Fruit fly (Drosophila melanogaster): ENCODE measurements around the gene CG5961.
A peak's percentile ranks its signal among the peaks of the same experiment; 100 is the strongest.

The CG5961 gene

dm6 chr3R:12448889-12449314, 11.2 kb downstream of the CG5961 start, which contains the start of gene CG18549 (continued):
- TF ChIP-seq Sry-β (GFP tag; optimal IDR thresholded peaks at IDR 0.05) (peak; percentile 83), tap (tag; optimal IDR thresholded peaks at IDR 0.05) (peak; percentile 100), zf30C (GFP tag; optimal IDR thresholded peaks at IDR 0.05) (peak; percentile 65), odd (GFP tag; optimal IDR thresholded peaks at IDR 0.05) (peak; percentile 100), CG7357 (GFP tag; IDR thresholded peaks at IDR 0.05) (peak; percentile 99), CG17359 (tag; optimal IDR thresholded peaks at IDR 0.05) (peak; percentile 100), Rx (GFP tag; IDR thresholded peaks at IDR 0.05) (peak; percentile 99), CG13894 (tag; optimal IDR thresholded peaks at IDR 0.05) (peak; percentile 99), maf-S (GFP tag; optimal IDR thresholded peaks at IDR 0.05) (peak; percentile 99), hkb (optimal IDR thresholded peaks at IDR 0.05) (no peak), hkb (GFP tag; IDR thresholded peaks at IDR 0.05) (peak; percentile 100), Lpt (GFP tag; optimal IDR thresholded peaks at IDR 0.05) (no peak), danr (GFP tag; IDR thresholded peaks at IDR 0.05) (peak; percentile 100), CG12391 (tag; optimal IDR thresholded peaks at IDR 0.05) (peak; percentile 100), HLH54F (GFP tag; optimal IDR thresholded peaks at IDR 0.05) (peak; percentile 99), vfl (GFP tag; optimal IDR thresholded peaks at IDR 0.05) (peak; percentile 99), sima (GFP tag; optimal IDR thresholded peaks at IDR 0.05) (peak; percentile 98), ac (GFP tag; optimal IDR thresholded peaks at IDR 0.05) (peak; percentile 98), Nf-YB (GFP tag; optimal IDR thresholded peaks at IDR 0.05) (peak; percentile 93), unc-4 (GFP tag; IDR thresholded peaks at IDR 0.05; ENCODE audit: partially characterized antibody) (peak; percentile 81), sug (tag; optimal IDR thresholded peaks at IDR 0.05) (peak; percentile 99), CG3281 (GFP tag; optimal IDR thresholded peaks at IDR 0.05) (peak; percentile 99), Poxn (GFP tag; IDR thresholded peaks at IDR 0.05) (peak; percentile 98), CG6791 (GFP tag; IDR thresholded peaks at IDR 0.05; ENCODE audit: partially characterized antibody) (peak; percentile 81), CG3163 (GFP tag; optimal IDR thresholded peaks at IDR 0.05) (peak; percentile 92), CG16815 (GFP tag; optimal IDR thresholded peaks at IDR 0.05) (peak; percentile 99), CG15011 (GFP tag; optimal IDR thresholded peaks at IDR 0.05) (peak; percentile 99), CG10979 (tag; optimal IDR thresholded peaks at IDR 0.05) (peak; percentile 100), CG5180 (GFP tag; optimal IDR thresholded peaks at IDR 0.05) (peak; percentile 95), cwo (GFP tag; optimal IDR thresholded peaks at IDR 0.05) (peak; percentile 99), en (GFP tag; optimal IDR thresholded peaks at IDR 0.05) (peak; percentile 99), Dll (GFP tag; IDR thresholded peaks at IDR 0.05; ENCODE audit: partially characterized antibody) (peak; percentile 90), fru (optimal IDR thresholded peaks at IDR 0.05) (no peak), CG3838 (GFP tag; optimal IDR thresholded peaks at IDR 0.05) (peak; percentile 99), peb (GFP tag; IDR thresholded peaks at IDR 0.05) (peak; percentile 100), CG4820 (GFP tag; optimal IDR thresholded peaks at IDR 0.05) (peak; percentile 99), CG10147 (GFP tag; optimal IDR thresholded peaks at IDR 0.05) (peak; percentile 100), eyg (GFP tag; optimal IDR thresholded peaks at IDR 0.05) (peak; percentile 99), CG11456 (GFP tag; IDR thresholded peaks at IDR 0.05) (peak; percentile 100), trem (tag; optimal IDR thresholded peaks at IDR 0.05) (peak; percentile 98), CG7271 (tag; optimal IDR thresholded peaks at IDR 0.05) (peak; percentile 99), jumu (GFP tag; optimal IDR thresholded peaks at IDR 0.05) (peak; percentile 99), grau (tag; optimal IDR thresholded peaks at IDR 0.05) (peak; percentile 99), CG7928 (GFP tag; optimal IDR thresholded peaks at IDR 0.05) (peak; percentile 85), Gug (GFP tag; IDR thresholded peaks at IDR 0.05) (peak; percentile 99), tin (GFP tag; optimal IDR thresholded peaks at IDR 0.05) (peak; percentile 100), schlank (tag; optimal IDR thresholded peaks at IDR 0.05) (peak; percentile 99), slp2 (GFP tag; optimal IDR thresholded peaks at IDR 0.05) (peak; percentile 99), wek (GFP tag; optimal IDR thresholded peaks at IDR 0.05) (peak; percentile 98), tup (GFP tag; optimal IDR thresholded peaks at IDR 0.05) (peak; percentile 99), pb (GFP tag; optimal IDR thresholded peaks at IDR 0.05) (peak; percentile 98)
